Worm (Caenorhabditis elegans): ENCODE data around the gene her-1.
A peak's percentile ranks its signal among the peaks of the same experiment; 100 is the strongest.

her-1 gene

DNA sequence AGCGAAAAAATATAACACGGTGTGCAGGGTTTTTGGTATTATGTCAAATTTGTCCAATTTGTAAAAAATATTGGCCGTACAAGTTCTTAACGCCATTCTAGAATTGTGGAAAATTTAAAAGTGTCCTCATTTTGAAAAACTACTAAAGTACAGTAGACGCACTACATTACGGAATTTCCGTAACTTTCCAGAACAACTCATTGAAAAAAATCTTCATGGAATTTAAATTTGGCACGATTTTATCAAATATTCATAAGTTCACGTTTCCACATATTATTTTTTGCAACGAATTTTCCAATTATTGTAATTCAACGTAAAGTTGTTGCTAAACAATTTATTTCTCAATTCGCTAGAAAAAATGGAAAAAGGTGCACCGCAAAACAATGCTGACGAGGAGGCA lies 18.1 kb downstream of the her-1 start, which contains the start of gene F40F9.3:
Gene F40F9.3, plus strand, starts transcription at position 301 of the 400 bp plus-strand sequence.
- TF ChIP-seq ceh-9 (tag; optimal IDR thresholded peaks at IDR 0.05), result no peak
- TF ChIP-seq ceh-22 (tag; optimal IDR thresholded peaks at IDR 0.05), result no peak
- TF ChIP-seq pros-1 (tag; optimal IDR thresholded peaks at IDR 0.05), result no peak
- TF ChIP-seq tbx-2 (tag; optimal IDR thresholded peaks at IDR 0.05), result no peak
- TF ChIP-seq dve-1 (tag; optimal IDR thresholded peaks at IDR 0.05), result no peak
- TF ChIP-seq lin-11 (tag; optimal IDR thresholded peaks at IDR 0.05), result no peak
- TF ChIP-seq hlh-6 (tag; optimal IDR thresholded peaks at IDR 0.05), result no peak
- TF ChIP-seq mec-3 (tag; optimal IDR thresholded peaks at IDR 0.05; ENCODE audit: borderline replicate concordance), result no peak
- no peak for TF ChIP-seq pax-1 (tag; optimal IDR thresholded peaks at IDR 0.05)
- no peak for TF ChIP-seq hlh-13 (GFP tag; optimal IDR thresholded peaks at IDR 0.05)

DNA sequence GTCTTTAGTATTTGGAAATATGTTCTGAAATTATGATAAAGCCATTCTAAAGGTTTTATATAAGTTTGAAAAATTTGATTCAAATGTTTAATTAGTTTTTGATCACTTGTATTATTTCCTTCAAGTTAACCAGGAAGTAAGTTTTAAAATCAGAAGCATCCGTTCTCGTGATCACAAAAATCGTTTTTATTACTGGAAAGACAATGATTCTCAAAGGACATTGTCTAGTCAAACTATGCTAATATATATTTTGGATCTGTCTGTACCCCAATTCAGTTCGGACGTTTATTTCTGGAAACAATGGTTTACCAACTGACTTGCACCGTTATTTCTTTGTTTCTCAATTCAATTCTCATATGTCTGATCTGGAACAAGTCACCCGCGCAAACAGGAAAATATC lies 19.6 kb downstream of the her-1 start, which contains the start of gene str-188:
Gene str-188, plus strand, starts transcription at position 301 of the 400 bp plus-strand sequence.
- TF ChIP-seq ceh-2 (tag; optimal IDR thresholded peaks at IDR 0.05) (no peak), ref-2 (tag; optimal IDR thresholded peaks at IDR 0.05) (no peak), pat-9 (tag; optimal IDR thresholded peaks at IDR 0.05) (no peak), nhr-232 (tag; optimal IDR thresholded peaks at IDR 0.05) (no peak), ceh-6 (GFP tag; optimal IDR thresholded peaks at IDR 0.05) (no peak), unc-55 (GFP tag; optimal IDR thresholded peaks at IDR 0.05) (no peak), hlh-8 (tag; optimal IDR thresholded peaks at IDR 0.05) (no peak), ets-4 (tag; optimal IDR thresholded peaks at IDR 0.05) (no peak), nfya-1 (tag; optimal IDR thresholded peaks at IDR 0.05) (no peak), F13H6.1 (tag; optimal IDR thresholded peaks at IDR 0.05) (no peak), T23F11.4 (GFP tag; optimal IDR thresholded peaks at IDR 0.05) (no peak), gmeb-2 (tag; optimal IDR thresholded peaks at IDR 0.05) (no peak), pax-1 (tag; optimal IDR thresholded peaks at IDR 0.05) (no peak), mec-3 (tag; optimal IDR thresholded peaks at IDR 0.05; ENCODE audit: borderline replicate concordance) (no peak), pros-1 (tag; optimal IDR thresholded peaks at IDR 0.05) (no peak)

DNA sequence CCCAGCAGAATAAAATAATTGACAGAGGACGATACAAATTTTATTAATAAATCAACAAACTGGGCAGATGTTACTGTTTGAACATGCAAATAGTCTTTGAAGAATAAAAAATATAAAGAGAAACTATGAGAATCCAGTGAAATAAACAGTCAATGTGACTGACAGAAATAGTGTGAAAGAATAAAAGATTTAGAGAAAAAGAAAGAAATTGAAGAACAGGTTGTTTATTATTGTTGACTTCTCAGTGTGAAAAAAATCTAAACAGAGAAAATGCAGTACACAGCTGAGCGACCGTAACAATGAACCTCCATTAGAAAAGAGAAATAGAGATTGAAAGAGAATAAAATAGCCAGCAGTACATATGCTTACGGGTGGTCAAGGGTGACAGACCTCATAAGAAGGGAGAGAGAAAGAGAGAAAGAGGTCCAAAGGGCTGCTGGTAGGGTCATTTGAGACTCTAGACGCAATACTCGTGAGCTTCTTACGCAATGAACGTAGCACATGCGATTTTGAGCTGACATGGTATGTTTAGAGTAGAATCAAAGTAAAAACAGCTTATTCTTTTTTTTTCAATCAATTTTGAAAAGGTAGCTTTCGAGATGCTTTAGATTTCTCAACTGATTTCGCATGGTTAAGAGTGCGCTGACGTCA lies 27.3 kb downstream of the her-1 start, which contains the start of gene slcr-46.3:
Gene slcr-46.3, minus strand, starts transcription at position 86 of the 651 bp plus-strand sequence.
- TF ChIP-seq npax-4 (tag; optimal IDR thresholded peaks at IDR 0.05), result no peak
- TF ChIP-seq hlh-13 (GFP tag; optimal IDR thresholded peaks at IDR 0.05), result no peak
- peak; percentile 50 for TF ChIP-seq ceh-34 (tag; optimal IDR thresholded peaks at IDR 0.05)
- no peak for TF ChIP-seq pat-9 (tag; optimal IDR thresholded peaks at IDR 0.05)
- peak; percentile 12 for TF ChIP-seq tbx-2 (tag; optimal IDR thresholded peaks at IDR 0.05)
- TF ChIP-seq ref-2 (tag; optimal IDR thresholded peaks at IDR 0.05), result peak; percentile 36
- peak; percentile 13 for TF ChIP-seq nfya-1 (tag; optimal IDR thresholded peaks at IDR 0.05)
- TF ChIP-seq hlh-30 (tag; optimal IDR thresholded peaks at IDR 0.05; ENCODE audit: insufficient read depth), result peak; percentile 27
- TF ChIP-seq pax-1 (tag; optimal IDR thresholded peaks at IDR 0.05), result peak; percentile 77

DNA sequence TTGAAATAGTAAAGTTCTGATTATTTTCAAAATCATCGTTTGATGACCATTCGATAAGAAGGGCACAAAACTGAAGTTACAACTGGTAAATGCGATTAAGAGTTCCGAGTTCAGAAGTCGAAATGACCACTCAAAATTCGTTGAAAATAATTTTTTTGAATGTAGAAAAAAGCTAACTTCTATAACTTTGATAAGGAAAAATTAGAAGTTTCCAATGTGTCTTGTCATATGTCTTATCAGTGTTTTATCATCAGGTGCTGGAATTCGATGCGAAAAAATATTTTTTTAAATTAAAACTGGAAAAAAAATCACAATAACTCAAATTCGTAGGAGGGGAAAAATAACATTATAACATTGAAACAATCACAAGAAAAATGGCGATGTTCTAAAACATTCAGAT lies 28.9 kb downstream of the her-1 start:
- TF ChIP-seq hlh-15 (tag; optimal IDR thresholded peaks at IDR 0.05), result no peak
- TF ChIP-seq tbx-7 (tag; optimal IDR thresholded peaks at IDR 0.05), result no peak
- no peak for TF ChIP-seq ceh-34 (tag; optimal IDR thresholded peaks at IDR 0.05)
- TF ChIP-seq eyg-1 (tag; optimal IDR thresholded peaks at IDR 0.05), result no peak
- no peak for TF ChIP-seq tbx-2 (tag; optimal IDR thresholded peaks at IDR 0.05)
- TF ChIP-seq K09A11.1 (tag; optimal IDR thresholded peaks at IDR 0.05; ENCODE audit: insufficient read depth), result no peak
- TF ChIP-seq unc-3 (GFP tag; conservative IDR thresholded peaks at IDR 0.05), result no peak
- TF ChIP-seq unc-3 (tag; optimal IDR thresholded peaks at IDR 0.05), result no peak
- TF ChIP-seq ceh-19 (GFP tag; optimal IDR thresholded peaks at IDR 0.05), result no peak
- no peak for TF ChIP-seq zip-5 (tag; optimal IDR thresholded peaks at IDR 0.05)
- no peak for TF ChIP-seq elt-2 (tag; optimal IDR thresholded peaks at IDR 0.05)
- no peak for TF ChIP-seq ceh-9 (tag; optimal IDR thresholded peaks at IDR 0.05)
- TF ChIP-seq pqm-1 (tag; optimal IDR thresholded peaks at IDR 0.05), result no peak
- no peak for TF ChIP-seq sox-2 (GFP tag; IDR thresholded peaks at IDR 0.05)
- TF ChIP-seq lin-11 (tag; optimal IDR thresholded peaks at IDR 0.05), result no peak
